Worm (Caenorhabditis elegans) whole organism, late embryonic: ENCODE data around the gene idpb-2.

Source experiments
- C08G9.2 ChIP-seq: sonication (generic microtip); optimal IDR thresholded peaks from 2 replicates; lab custom pipeline; 2016; ENCODE audit warnings: mild to moderate bottlenecking, missing genetic modification characterization, moderate library complexity, missing compliant biosample characterization
- Y22D7AL.16 ChIP-seq: sonication (generic microtip); optimal IDR thresholded peaks from 2 replicates; lab custom pipeline; 2016; ENCODE audit warnings: missing genetic modification characterization, missing compliant biosample characterization
- dve-1 ChIP-seq: sonication (generic microtip); optimal IDR thresholded peaks from 2 replicates; lab custom pipeline; 2017; ENCODE audit warnings: antibody characterized with exemption, mild to moderate bottlenecking, missing genetic modification characterization, missing compliant biosample characterization
- mec-3 ChIP-seq: sonication (generic microtip); optimal IDR thresholded peaks from 2 replicates; lab custom pipeline; 2016; ENCODE audit warnings: borderline replicate concordance, missing genetic modification characterization, missing compliant biosample characterization
- nfya-1 ChIP-seq: sonication (generic microtip); optimal IDR thresholded peaks from 2 replicates; lab custom pipeline; 2017; ENCODE audit warnings: missing genetic modification characterization, mild to moderate bottlenecking, missing compliant biosample characterization, antibody characterized with exemption, moderate library complexity

- TF ChIP-seq mec-3 (tag; lab: Kevin White, UChicago) (no peak), C08G9.2 (tag; lab: Kevin White, UChicago) (no peak), dve-1 (tag; lab: Kevin White, UChicago) (no peak), nfya-1 (tag; lab: Kevin White, UChicago) (no peak), Y22D7AL.16 (tag; lab: Kevin White, UChicago) (no peak)
Measured at ce11 chrII:5084225-5084624, 14.8 kb upstream of the idpb-2 start.
